Fruit fly (Drosophila melanogaster) whole organism, pupa: Measurements from ENCODE around the gene Tpst.

Experiments used
- CG10348 ChIP-seq: fragments of 200-800 bp; sonication (Bioruptor generic); IDR thresholded peaks from 2 replicates; pipeline ENCODE4 v1.3.6; 2022; ENCODE audit warnings: missing biosample characterization, missing genetic modification characterization
- CG12605 ChIP-seq: fragments of 200-800 bp; sonication (Bioruptor generic); IDR thresholded peaks from 2 replicates; pipeline ENCODE4 v1.3.6; 2022; ENCODE audit warnings: missing biosample characterization, missing genetic modification characterization
- CG14655 ChIP-seq: fragments of 200-800 bp; sonication (Bioruptor generic); optimal IDR thresholded peaks from 3 replicates; lab custom pipeline; 2017; ENCODE audit warnings: mild to moderate bottlenecking, missing biosample characterization, missing genetic modification reagents, missing genetic modification characterization
- CG15710 ChIP-seq: fragments of 200-800 bp; sonication (Bioruptor generic); optimal IDR thresholded peaks from 2 replicates; lab custom pipeline; 2018; ENCODE audit warnings: missing biosample characterization, mild to moderate bottlenecking, missing genetic modification characterization, moderate library complexity
- CG32121 ChIP-seq: fragments of 200-800 bp; sonication (Bioruptor generic); IDR thresholded peaks from 2 replicates; pipeline ENCODE4 v1.3.6; 2022; ENCODE audit warnings: missing biosample characterization, missing genetic modification characterization
- CG34367 ChIP-seq: fragments of 200-800 bp; sonication (Bioruptor generic); optimal IDR thresholded peaks from 2 replicates; lab custom pipeline; 2018; ENCODE audit warnings: missing biosample characterization, mild to moderate bottlenecking, missing genetic modification characterization
- CG4496 ChIP-seq: fragments of 200-800 bp; sonication (Bioruptor generic); IDR thresholded peaks from 3 replicates; pipeline ENCODE4 v1.3.6; 2022; ENCODE audit warnings: missing biosample characterization, missing genetic modification characterization
- CG8159 ChIP-seq: fragments of 200-800 bp; sonication (Bioruptor generic); optimal IDR thresholded peaks from 3 replicates; lab custom pipeline; 2018; ENCODE audit warnings: missing biosample characterization, mild to moderate bottlenecking, missing genetic modification characterization, moderate library complexity
- CG9948 ChIP-seq: fragments of 200-800 bp; sonication (Bioruptor generic); optimal IDR thresholded peaks from 2 replicates; lab custom pipeline; 2018; ENCODE audit warnings: missing biosample characterization, mild to moderate bottlenecking, missing genetic modification characterization, moderate library complexity
- EcR ChIP-seq: fragments of 200-800 bp; sonication (Bioruptor generic); optimal IDR thresholded peaks from 3 replicates; lab custom pipeline; 2019; ENCODE audit warnings: missing biosample characterization, missing genetic modification characterization, mild to moderate bottlenecking, moderate library complexity, missing genetic modification reagents
- Pif1A ChIP-seq: fragments of 200-800 bp; sonication (Bioruptor generic); optimal IDR thresholded peaks from 3 replicates; lab custom pipeline; 2016; ENCODE audit warnings: missing biosample characterization, missing genetic modification characterization
- fd96Ca ChIP-seq: fragments of 200-800 bp; sonication (Bioruptor generic); IDR thresholded peaks from 3 replicates; pipeline ENCODE4 v1.3.6; 2022; ENCODE audit warnings: missing biosample characterization, missing genetic modification characterization

DNA sequence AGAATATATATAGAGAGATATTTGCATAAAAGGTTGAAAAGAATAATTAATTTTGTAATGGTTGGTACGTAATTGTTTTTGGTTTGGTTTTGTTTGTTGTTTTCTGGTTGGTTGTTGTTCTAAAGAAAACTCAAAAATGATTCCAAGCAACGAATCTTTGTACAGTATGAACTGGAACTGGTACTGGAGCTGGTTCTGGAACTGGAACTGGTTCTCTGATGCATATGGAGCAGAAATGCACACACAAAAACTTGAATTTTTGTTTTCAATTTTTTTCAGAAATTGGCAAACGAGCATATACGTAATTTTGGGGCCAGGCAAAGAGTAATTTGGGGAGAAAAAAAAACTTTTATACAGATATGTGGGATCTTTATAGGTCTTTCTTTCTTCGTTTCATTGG is 34.1 kb downstream of the Tpst start:
- TF ChIP-seq CG10348 (GFP tag; lab: Robert Waterston, UW) (no peak), CG8159 (tag; lab: Kevin White, UChicago) (no peak), fd96Ca (GFP tag; lab: Robert Waterston, UW) (no peak), CG9948 (tag; lab: Kevin White, UChicago) (no peak), EcR (GFP tag; lab: Kevin White, UChicago) (no peak), CG32121 (GFP tag; lab: Robert Waterston, UW) (no peak), CG14655 (GFP tag; lab: Kevin White, UChicago) (no peak), CG15710 (no peak), Pif1A (no peak), CG4496 (GFP tag; lab: Robert Waterston, UW) (no peak), CG12605 (GFP tag; lab: Robert Waterston, UW) (no peak), CG34367 (tag; lab: Kevin White, UChicago) (no peak)
